Fruit fly (Drosophila melanogaster): ENCODE measurements around the gene CG42673.

- TF ChIP-seq CG9948 (tag; optimal IDR thresholded peaks at IDR 0.05) (no peak), CG12605 (GFP tag; IDR thresholded peaks at IDR 0.05) (no peak), CG8301 (tag; optimal IDR thresholded peaks at IDR 0.05) (no peak), Snoo (tag; optimal IDR thresholded peaks at IDR 0.05) (no peak)
Measured at dm6 chr3L:9637812-9638211, 90.8 kb downstream of the CG42673 start, which contains the start of gene CG8329.
